Fruit fly (Drosophila melanogaster): Measurements from ENCODE around the gene CG8369.

CG8369 gene

dm6 chr3R:8805388-8805852 is 16.4 kb upstream of the CG8369 start, which contains the start of gene CG9839:
TSS of gene CG9839 (minus strand) at chr3R:8805802.
- no peak for TF ChIP-seq noc (tag; optimal IDR thresholded peaks at IDR 0.05)

DNA sequence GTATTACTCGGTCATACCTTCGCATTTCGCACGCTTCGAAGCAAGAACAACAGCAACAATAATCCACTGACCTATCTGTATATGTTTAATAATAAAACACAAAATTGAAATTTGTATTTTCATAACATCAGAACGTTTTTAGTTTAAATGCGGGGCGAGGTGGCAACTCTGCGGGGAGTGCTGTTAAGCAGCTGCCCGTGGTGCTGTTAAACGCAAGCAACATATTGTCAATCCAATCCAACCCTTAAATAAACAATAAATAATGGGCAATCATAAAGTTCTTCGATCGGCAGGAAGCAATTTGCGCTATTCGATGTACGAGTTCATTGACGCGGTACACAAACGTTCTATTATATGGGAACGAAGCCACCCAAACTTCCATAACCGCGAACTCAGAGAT is 15.7 kb upstream of the CG8369 start, which contains the start of gene hng2:
Gene hng2 (plus strand): TSS at position 219 of the 400 bp plus-strand sequence.
- no peak for TF ChIP-seq noc (tag; optimal IDR thresholded peaks at IDR 0.05)

DNA sequence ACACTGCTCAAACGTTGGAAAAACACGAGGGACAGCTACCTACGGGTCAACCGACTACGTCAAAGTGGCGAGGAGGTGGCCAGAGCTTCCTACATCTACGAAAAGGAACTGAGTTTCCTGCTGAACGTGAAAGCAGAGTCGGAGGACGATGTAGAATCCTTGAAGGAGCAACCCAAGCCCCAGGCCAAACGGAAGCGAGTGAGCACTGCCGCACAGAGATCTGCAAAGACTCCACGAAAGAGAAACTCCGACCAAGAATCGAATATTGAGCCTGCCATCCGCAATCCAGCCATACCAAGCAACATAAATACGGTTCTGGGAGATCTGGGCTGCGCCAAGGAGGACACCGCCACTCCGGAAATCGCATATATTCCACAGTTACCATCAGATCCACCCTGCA is 15.2 kb upstream of the CG8369 start:
- TF ChIP-seq noc (tag; optimal IDR thresholded peaks at IDR 0.05), result no peak

- no peak for TF ChIP-seq noc (tag; optimal IDR thresholded peaks at IDR 0.05)
Observed at dm6 chr3R:8807048-8807447, 14.8 kb upstream of the CG8369 start.

DNA sequence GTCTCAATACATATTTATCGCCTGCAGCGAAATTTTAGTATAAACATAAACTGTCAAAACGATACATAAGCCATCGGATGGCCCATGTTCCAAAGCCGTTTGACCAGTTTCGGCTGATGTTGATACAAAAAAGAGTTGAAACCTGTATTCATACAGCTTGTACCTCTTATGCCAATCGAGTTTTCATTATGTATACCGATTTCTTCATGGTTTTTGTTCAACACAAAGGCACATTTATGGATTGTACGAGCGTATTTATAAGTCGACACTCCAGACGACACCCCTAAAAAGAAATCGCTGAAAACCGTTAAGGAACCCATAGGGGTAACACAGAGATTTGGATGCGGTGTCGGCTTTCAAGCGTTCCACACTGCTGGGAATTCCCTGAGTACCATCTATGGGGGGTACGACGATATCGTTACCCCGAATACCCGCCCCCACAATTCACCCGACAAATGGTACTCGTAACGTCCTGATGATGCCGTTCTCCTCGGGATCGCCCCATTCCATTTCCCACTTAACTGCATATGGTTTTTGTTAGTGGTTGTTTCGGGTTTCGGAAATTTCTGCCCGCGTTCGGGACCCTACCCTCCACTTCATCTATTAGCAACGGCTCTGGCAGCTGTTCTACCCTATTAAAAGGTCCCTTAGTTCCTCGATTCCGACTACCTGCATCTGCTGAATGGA is 13.8 kb upstream of the CG8369 start:
- no peak for TF ChIP-seq noc (tag; optimal IDR thresholded peaks at IDR 0.05)

dm6 chr3R:8808518-8808921 is 13.3 kb upstream of the CG8369 start:
- peak; percentile 30 for TF ChIP-seq noc (tag; optimal IDR thresholded peaks at IDR 0.05)

- TF ChIP-seq noc (tag; optimal IDR thresholded peaks at IDR 0.05), result peak; percentile 29
Observed at dm6 chr3R:8809712-8810111, 12.1 kb upstream of the CG8369 start.

DNA sequence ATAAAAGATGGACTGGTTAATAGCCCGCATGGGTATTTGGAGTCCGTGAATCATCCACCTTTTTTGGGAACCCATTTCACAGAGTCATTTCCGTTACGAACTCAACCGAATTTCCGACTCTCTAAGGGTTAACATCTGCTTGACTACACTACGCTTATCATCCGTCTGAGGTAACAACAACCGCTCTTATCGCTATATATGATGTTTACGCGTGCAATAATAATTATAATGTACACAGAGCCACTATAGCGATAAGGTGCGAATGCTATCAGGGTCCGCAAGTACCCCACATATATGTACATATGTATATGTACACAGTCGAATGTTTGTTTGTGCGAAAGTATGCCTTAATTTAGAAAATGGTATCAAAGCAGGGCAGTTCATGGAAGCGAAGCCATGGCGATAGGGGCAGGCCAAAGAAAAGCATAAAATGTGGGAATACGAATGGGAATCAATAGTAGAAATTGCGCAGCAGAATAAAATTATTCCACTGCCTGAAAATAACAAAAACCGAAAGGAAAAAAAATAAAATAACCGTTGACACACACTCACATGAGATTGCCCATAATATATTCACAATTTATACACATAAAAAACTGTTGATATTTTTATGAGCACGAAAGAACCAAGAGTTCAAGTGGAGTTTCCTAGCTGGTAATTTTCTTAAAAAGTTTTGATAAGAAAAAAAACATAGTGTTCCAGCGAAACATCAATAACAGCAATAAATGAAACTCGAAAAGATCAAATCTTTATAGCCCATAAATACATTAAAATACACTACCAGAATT is 11.2 kb upstream of the CG8369 start:
- peak; percentile 74 for TF ChIP-seq noc (tag; optimal IDR thresholded peaks at IDR 0.05)

- peak; percentile 100 for TF ChIP-seq noc (tag; optimal IDR thresholded peaks at IDR 0.05)
Observed at dm6 chr3R:8811323-8811936, 10.4 kb upstream of the CG8369 start.

dm6 chr3R:8812342-8812966 is 9.4 kb upstream of the CG8369 start:
- TF ChIP-seq noc (tag; optimal IDR thresholded peaks at IDR 0.05), result peak; percentile 3

DNA sequence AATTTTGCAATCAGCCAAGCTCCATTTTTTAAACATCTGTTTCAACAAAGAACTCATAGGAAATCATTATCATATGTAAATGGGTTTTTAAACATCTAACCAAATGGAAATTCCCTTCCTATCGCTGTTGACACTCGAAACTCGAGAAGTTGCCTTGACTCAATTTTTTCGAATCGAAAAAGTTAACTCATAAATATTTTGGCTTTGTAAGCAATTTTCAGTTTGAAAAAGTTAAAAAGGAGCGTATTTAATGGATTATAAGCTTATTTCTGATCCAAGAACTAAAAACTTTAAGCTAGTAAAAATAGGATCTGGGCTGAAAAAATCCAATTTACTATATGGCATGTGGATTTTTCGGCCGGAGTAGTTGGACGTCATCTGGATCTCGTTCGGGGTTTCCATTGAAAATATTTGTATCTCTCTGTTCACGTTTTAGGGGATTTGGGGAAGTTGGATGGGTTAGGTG is 8.6 kb upstream of the CG8369 start, which contains the start of gene CG9837:
Gene CG9837 (minus strand): TSS at position 416 of the 466 bp plus-strand sequence.
- no peak for TF ChIP-seq noc (tag; optimal IDR thresholded peaks at IDR 0.05)

DNA sequence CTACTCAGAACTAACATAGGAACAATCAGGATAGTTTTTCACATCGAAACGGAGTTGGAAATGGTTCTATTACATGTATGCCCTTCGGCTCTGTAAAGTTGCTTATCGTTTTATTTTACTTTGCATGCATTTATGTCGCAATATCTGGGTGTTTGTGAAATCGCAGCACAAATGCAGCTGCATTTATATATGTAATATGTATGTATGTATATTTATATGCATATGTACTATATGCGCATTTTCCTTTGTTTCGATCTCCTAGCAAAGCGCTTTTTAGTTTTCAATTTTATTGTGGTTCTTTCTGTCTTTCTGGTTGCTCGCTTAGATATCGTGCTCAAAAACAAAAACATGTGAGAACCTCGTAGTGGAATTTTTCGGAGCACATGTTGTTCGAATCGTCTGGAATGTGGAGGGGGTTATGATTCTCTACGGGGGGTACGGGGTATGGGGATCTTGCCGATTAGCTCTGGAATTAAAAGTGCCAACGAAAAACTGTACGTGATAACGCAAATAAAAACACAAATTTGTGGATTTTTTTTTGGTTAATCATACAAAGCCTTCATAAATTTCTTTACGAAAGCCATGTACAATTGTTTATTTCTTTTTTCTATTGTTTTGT is 7.7 kb upstream of the CG8369 start:
- TF ChIP-seq noc (tag; optimal IDR thresholded peaks at IDR 0.05), result peak; percentile 47

- no peak for TF ChIP-seq noc (tag; optimal IDR thresholded peaks at IDR 0.05)
Observed at dm6 chr3R:8815074-8815473, 6.7 kb upstream of the CG8369 start.

dm6 chr3R:8818239-8818638 is 3.6 kb upstream of the CG8369 start:
- no peak for TF ChIP-seq noc (tag; optimal IDR thresholded peaks at IDR 0.05)

DNA sequence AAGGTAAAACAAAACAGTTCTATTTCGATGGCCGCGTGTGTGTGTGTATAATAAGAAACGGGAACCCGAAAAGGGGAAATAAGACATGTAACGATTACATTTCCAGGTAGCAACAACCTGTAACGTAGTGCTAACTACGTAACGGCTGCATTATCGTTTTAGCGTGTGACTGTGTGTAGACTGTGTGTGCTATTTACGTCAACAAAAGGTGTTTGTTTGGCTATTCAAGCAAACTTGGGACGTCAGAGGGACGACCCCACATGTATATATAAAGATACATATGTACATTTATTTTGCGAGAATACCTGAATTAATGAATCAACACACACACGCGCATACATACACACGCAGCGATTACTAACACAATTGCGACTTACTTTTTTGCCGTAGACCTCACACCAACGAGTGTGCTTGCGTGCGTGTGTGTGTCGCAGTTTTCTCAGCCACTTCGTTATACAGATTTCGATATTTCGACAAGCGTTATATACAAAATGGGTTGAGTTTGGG is 2.2 kb upstream of the CG8369 start:
- TF ChIP-seq noc (tag; optimal IDR thresholded peaks at IDR 0.05), result peak; percentile 22

Data from whole organism, larva.